Worm (Caenorhabditis elegans) whole organism, L4 larva: Measurements from ENCODE around the gene abhd-5.1.

Experiments used
- F37D6.2 ChIP-seq: sonication (generic microtip); optimal IDR thresholded peaks from 2 replicates; lab custom pipeline; 2016; ENCODE audit warnings: mild to moderate bottlenecking, missing genetic modification characterization, missing compliant biosample characterization
- R02D3.7 ChIP-seq: fragments of 150-350 bp; sonication (generic microtip); optimal IDR thresholded peaks from 3 replicates; lab custom pipeline; 2014; ENCODE audit warnings: missing biosample characterization, missing genetic modification characterization
- Y48G9A.11 ChIP-seq: fragments of 200-800 bp; sonication (Bioruptor generic); IDR thresholded peaks from 2 replicates; pipeline ENCODE4 v1.3.6; 2022; ENCODE audit warnings: missing genetic modification reagents, missing genetic modification characterization, missing compliant biosample characterization
- Y5F2A.4 ChIP-seq: fragments of 200-800 bp; sonication (Bioruptor generic); optimal IDR thresholded peaks from 2 replicates; lab custom pipeline; 2018; ENCODE audit warnings: mild to moderate bottlenecking, missing genetic modification characterization, missing compliant biosample characterization
- ZK337.2 ChIP-seq: fragments of 200-800 bp; sonication (Bioruptor generic); IDR thresholded peaks from 2 replicates; pipeline ENCODE4 v1.3.6; 2022; ENCODE audit warnings: missing genetic modification reagents, missing genetic modification characterization, missing compliant biosample characterization
- aha-1 ChIP-seq: fragments of 150-350 bp; peaks from one replicate; lab custom pipeline; 2014; ENCODE audit warnings: missing biosample characterization, missing genetic modification characterization
- ama-1 ChIP-seq: fragments of 150-350 bp; optimal IDR thresholded peaks from 2 replicates; lab custom pipeline; 2014; ENCODE audit warnings: inconsistent platforms, mixed read lengths
- arid-1 ChIP-seq: fragments of 200-800 bp; sonication (Bioruptor generic); conservative IDR thresholded peaks from 2 replicates; pipeline ENCODE4 v1.3.6; 2022; ENCODE audit warnings: missing genetic modification reagents, missing genetic modification characterization, missing compliant biosample characterization
- attf-4 ChIP-seq: sonication (generic microtip); optimal IDR thresholded peaks from 3 replicates; lab custom pipeline; 2017; ENCODE audit warnings: missing biosample characterization, missing genetic modification characterization
- cey-2 ChIP-seq: sonication (generic microtip); optimal IDR thresholded peaks from 3 replicates; lab custom pipeline; 2017; ENCODE audit warnings: missing genetic modification characterization, mild to moderate bottlenecking, missing compliant biosample characterization, antibody characterized with exemption, borderline replicate concordance; ENCODE audit not compliant: insufficient read depth
- ctbp-1 ChIP-seq: fragments of 200-800 bp; sonication (Bioruptor generic); IDR thresholded peaks from 2 replicates; pipeline ENCODE4 v1.3.6; 2022; ENCODE audit warnings: missing genetic modification reagents, missing genetic modification characterization, missing compliant biosample characterization
- dmd-8 ChIP-seq: fragments of 200-800 bp; sonication (Bioruptor generic); IDR thresholded peaks from 2 replicates; pipeline ENCODE4 v1.3.6; 2022; ENCODE audit warnings: missing genetic modification characterization, missing compliant biosample characterization
- dpl-1 ChIP-seq: fragments of 150-350 bp; optimal IDR thresholded peaks from 2 replicates; lab custom pipeline; 2014; ENCODE audit warnings: missing biosample characterization, missing genetic modification reagents, missing genetic modification characterization
- egl-27 ChIP-seq: sonication (generic microtip); optimal IDR thresholded peaks from 3 replicates; lab custom pipeline; 2017; ENCODE audit warnings: missing biosample characterization, missing genetic modification reagents, missing genetic modification characterization
- fkh-10 ChIP-seq: fragments of 150-350 bp; optimal IDR thresholded peaks from 2 replicates; lab custom pipeline; 2014; ENCODE audit warnings: missing biosample characterization, missing genetic modification reagents, missing genetic modification characterization
- fos-1 ChIP-seq: fragments of 150-350 bp; optimal IDR thresholded peaks from 2 replicates; lab custom pipeline; 2014; ENCODE audit warnings: missing biosample characterization, missing genetic modification characterization
- hif-1 ChIP-seq, 2 experiments: sonication (generic microtip); optimal IDR thresholded peaks; 2 replicates each; lab custom pipeline; 2016 to 2017; ENCODE audit warnings: missing compliant biosample characterization in 2 of 2, missing genetic modification characterization in 2 of 2, missing genetic modification reagents in 2 of 2, missing genotype in 2 of 2, mild to moderate bottlenecking in 1 of 2
- hlh-11 ChIP-seq: fragments of 200-800 bp; sonication (Bioruptor generic); optimal IDR thresholded peaks from 2 replicates; lab custom pipeline; 2018; ENCODE audit warnings: mild to moderate bottlenecking, missing genetic modification characterization, missing compliant biosample characterization
- hlh-30 ChIP-seq: sonication (generic microtip); optimal IDR thresholded peaks from 2 replicates; lab custom pipeline; 2017; ENCODE audit warnings: antibody characterized with exemption, mild to moderate bottlenecking, missing genetic modification characterization, missing compliant biosample characterization; ENCODE audit not compliant: insufficient read depth
- hmg-1.1 ChIP-seq: fragments of 200-800 bp; sonication (Bioruptor generic); IDR thresholded peaks from 2 replicates; pipeline ENCODE4 v1.3.6; 2022; ENCODE audit warnings: missing genetic modification reagents, missing genetic modification characterization, missing compliant biosample characterization
- jun-1 ChIP-seq: fragments of 150-350 bp; optimal IDR thresholded peaks from 2 replicates; lab custom pipeline; 2014; ENCODE audit warnings: missing biosample characterization, missing genetic modification reagents, missing genetic modification characterization
- lim-7 ChIP-seq: fragments of 200-800 bp; sonication (Bioruptor generic); IDR thresholded peaks from 2 replicates; pipeline ENCODE4 v1.3.6; 2022; ENCODE audit warnings: missing genetic modification characterization, missing compliant biosample characterization
- lin-13 ChIP-seq: fragments of 150-350 bp; optimal IDR thresholded peaks from 2 replicates; lab custom pipeline; 2014; ENCODE audit warnings: missing biosample characterization, missing genetic modification reagents, missing genetic modification characterization
- lin-38 ChIP-seq: fragments of 200-800 bp; sonication (Bioruptor generic); IDR thresholded peaks from 2 replicates; pipeline ENCODE4 v1.3.6; 2022; ENCODE audit warnings: missing genetic modification reagents, missing genetic modification characterization, missing compliant biosample characterization
- lsy-2 ChIP-seq, 2 experiments: fragments of 150-350 bp in 1 of 2; sonication (generic microtip) in 1 of 2; optimal IDR thresholded peaks; 2 replicates each; lab custom pipeline; 2014 to 2017; ENCODE audit warnings: missing biosample characterization in 2 of 2, missing genetic modification characterization in 2 of 2
- mdt-29 ChIP-seq: fragments of 200-800 bp; sonication (Bioruptor generic); IDR thresholded peaks from 2 replicates; pipeline ENCODE4 v1.3.6; 2022; ENCODE audit warnings: missing genetic modification reagents, missing genetic modification characterization, missing compliant biosample characterization
- mep-1 ChIP-seq: fragments of 150-350 bp; sonication (generic microtip); optimal IDR thresholded peaks from 3 replicates; lab custom pipeline; 2014; ENCODE audit warnings: missing biosample characterization, missing genetic modification characterization
- mes-2 ChIP-seq: sonication (generic microtip); optimal IDR thresholded peaks from 2 replicates; lab custom pipeline; 2016; ENCODE audit warnings: missing genotype, mild to moderate bottlenecking, missing genetic modification characterization, missing compliant biosample characterization; ENCODE audit not compliant: poor library complexity, severe bottlenecking
- mxl-2 ChIP-seq: fragments of 200-800 bp; sonication (Bioruptor generic); conservative IDR thresholded peaks from 2 replicates; pipeline ENCODE4 v1.3.6; 2022; ENCODE audit warnings: missing genetic modification reagents, missing genetic modification characterization, missing compliant biosample characterization
- mxl-3 ChIP-seq: fragments of 200-800 bp; sonication (Bioruptor generic); optimal IDR thresholded peaks from 2 replicates; lab custom pipeline; 2018; ENCODE audit warnings: mild to moderate bottlenecking, missing genetic modification characterization, missing compliant biosample characterization
- nhr-10 ChIP-seq: fragments of 150-350 bp; optimal IDR thresholded peaks from 2 replicates; lab custom pipeline; 2014; ENCODE audit warnings: missing biosample characterization, missing genetic modification characterization
- nhr-11 ChIP-seq: fragments of 150-350 bp; optimal IDR thresholded peaks from 2 replicates; lab custom pipeline; 2014; ENCODE audit warnings: missing biosample characterization, missing genetic modification characterization
- nhr-28 ChIP-seq: fragments of 150-350 bp; optimal IDR thresholded peaks from 2 replicates; lab custom pipeline; 2014; ENCODE audit warnings: missing biosample characterization, missing genetic modification characterization
- nhr-41 ChIP-seq: fragments of 200-800 bp; sonication (Bioruptor generic); IDR thresholded peaks from 2 replicates; pipeline ENCODE4 v1.3.6; 2022; ENCODE audit warnings: missing genetic modification reagents, missing genetic modification characterization, missing compliant biosample characterization
- nhr-77 ChIP-seq: fragments of 150-350 bp; optimal IDR thresholded peaks from 2 replicates; lab custom pipeline; 2014; ENCODE audit warnings: missing biosample characterization, missing genetic modification characterization
- rbr-2 ChIP-seq: sonication (generic microtip); optimal IDR thresholded peaks from 2 replicates; lab custom pipeline; 2016; ENCODE audit warnings: missing genotype, missing genetic modification characterization, missing compliant biosample characterization
- saeg-2 ChIP-seq: fragments of 200-800 bp; sonication (Bioruptor generic); IDR thresholded peaks from 2 replicates; pipeline ENCODE4 v1.3.6; 2022; ENCODE audit warnings: missing genetic modification reagents, missing genetic modification characterization, missing compliant biosample characterization
- sdz-12 ChIP-seq: fragments of 200-800 bp; sonication (Bioruptor generic); optimal IDR thresholded peaks from 2 replicates; lab custom pipeline; 2018; ENCODE audit warnings: mild to moderate bottlenecking, missing genetic modification characterization, missing compliant biosample characterization
- set-16 ChIP-seq: fragments of 200-800 bp; sonication (Bioruptor generic); IDR thresholded peaks from 2 replicates; pipeline ENCODE4 v1.3.6; 2022; ENCODE audit warnings: missing genetic modification reagents, missing genetic modification characterization, missing compliant biosample characterization
- tag-97 ChIP-seq: fragments of 200-800 bp; sonication (Bioruptor generic); IDR thresholded peaks from 2 replicates; pipeline ENCODE4 v1.3.6; 2022; ENCODE audit warnings: missing genetic modification characterization, missing compliant biosample characterization
- tra-1 ChIP-seq: fragments of 200-800 bp; sonication (Bioruptor generic); IDR thresholded peaks from 2 replicates; pipeline ENCODE4 v1.3.6; 2022; ENCODE audit warnings: missing genetic modification reagents, missing genetic modification characterization, missing compliant biosample characterization
- unc-62 ChIP-seq, 3 experiments: fragments of 150-350 bp in 1 of 3; sonication (generic microtip); optimal IDR thresholded peaks in 2 of 3; peaks in 1 of 3; 1 replicate in 1 of 3; 2 replicates in 2 of 3; lab custom pipeline; 2014 to 2017; ENCODE audit warnings: missing biosample characterization in 3 of 3, missing genetic modification characterization in 3 of 3, missing genetic modification reagents in 3 of 3, missing genotype in 1 of 3
- vab-7 ChIP-seq: fragments of 200-800 bp; sonication (Bioruptor generic); IDR thresholded peaks from 2 replicates; pipeline ENCODE4 v1.3.6; 2022; ENCODE audit warnings: missing genetic modification reagents, missing genetic modification characterization, missing compliant biosample characterization
- zfp-2 ChIP-seq: sonication (generic microtip); optimal IDR thresholded peaks from 2 replicates; lab custom pipeline; 2016; ENCODE audit warnings: mild to moderate bottlenecking, missing genetic modification characterization, missing compliant biosample characterization
- zip-2 ChIP-seq: fragments of 150-350 bp; optimal IDR thresholded peaks from 2 replicates; lab custom pipeline; 2014; ENCODE audit warnings: missing biosample characterization, missing genetic modification characterization
- ztf-11 ChIP-seq: fragments of 150-350 bp; optimal IDR thresholded peaks from 2 replicates; lab custom pipeline; 2014; ENCODE audit warnings: missing biosample characterization, missing genetic modification characterization

abhd-5.1 gene

ce11 chrV:4806859-4807258 lies 40.6 kb upstream of the abhd-5.1 start:
- TF ChIP-seq hlh-30 (tag; lab: Kevin White, UChicago) (peak; percentile 50), dmd-8 (no peak), nhr-28 (tag; lab: Kevin White, UChicago) (peak; percentile 67), mxl-3 (peak; percentile 9), fkh-10 (GFP tag; lab: Kevin White, UChicago) (no peak)
- TF ChIP-seq, all 104 proteins: peak for 3

- no peak for TF ChIP-seq egl-27 (tag; lab: Kevin White, UChicago)
- no peak for TF ChIP-seq mxl-2
- TF ChIP-seq rbr-2 (tag; lab: Kevin White, UChicago) = peak; percentile 54
- TF ChIP-seq tra-1 (GFP tag; lab: Robert Waterston, UW) = no peak
- peak; percentile 62 for TF ChIP-seq mes-2 (tag; lab: Kevin White, UChicago)
- TF ChIP-seq R02D3.7 (tag; lab: Kevin White, UChicago) = no peak
- TF ChIP-seq nhr-10 (tag; lab: Kevin White, UChicago) = no peak
- no peak for TF ChIP-seq F37D6.2 (tag; lab: Kevin White, UChicago)
- TF ChIP-seq ZK337.2 (GFP tag; lab: Robert Waterston, UW) = no peak
- TF ChIP-seq cey-2 (tag; lab: Kevin White, UChicago) = no peak
- TF ChIP-seq jun-1 (tag; lab: Kevin White, UChicago) = no peak
- TF ChIP-seq lin-13 (GFP tag; lab: Kevin White, UChicago) = no peak
- TF ChIP-seq tag-97 (GFP tag; lab: Robert Waterston, UW) = no peak
- peak; percentile 99 for TF ChIP-seq aha-1 (tag; lab: Kevin White, UChicago)
- no peak for TF ChIP-seq arid-1 (GFP tag; lab: Robert Waterston, UW)
- peak; percentile 43 for TF ChIP-seq mep-1 (tag; lab: Kevin White, UChicago)
- TF ChIP-seq attf-4 (tag; lab: Kevin White, UChicago) = no peak
- TF ChIP-seq lin-38 (GFP tag; lab: Robert Waterston, UW) = peak; percentile 60
- no peak for TF ChIP-seq vab-7
- no peak for TF ChIP-seq zip-2 (tag; lab: Kevin White, UChicago)
- TF ChIP-seq zfp-2 (tag; lab: Kevin White, UChicago) = no peak
- TF ChIP-seq saeg-2 (GFP tag; lab: Robert Waterston, UW) = no peak
- TF ChIP-seq set-16 (GFP tag; lab: Robert Waterston, UW) = peak; percentile 73
- no peak for TF ChIP-seq nhr-41 (GFP tag; lab: Robert Waterston, UW)
- TF ChIP-seq ctbp-1 (GFP tag; lab: Robert Waterston, UW) = 0 out of 2 replicates have a peak, but pooled peaks have one; percentile 17
- TF ChIP-seq Y5F2A.4 (GFP tag; lab: Kevin White, UChicago) = no peak
- TF ChIP-seq hlh-11 (tag; lab: Kevin White, UChicago) = peak; percentile 66
- TF ChIP-seq unc-62 (GFP tag; optimal IDR thresholded peaks at IDR 0.05 in 1 of 2; lab: Kevin White, UChicago) = peak in 1 of 2 experiments; percentile 94
- TF ChIP-seq unc-62 (tag; optimal IDR thresholded peaks at IDR 0.05; lab: Kevin White, UChicago) = no peak
- peak; percentile 39 for TF ChIP-seq hlh-30 (tag; lab: Kevin White, UChicago)
- TF ChIP-seq hmg-1.1 = peak; percentile 37
- TF ChIP-seq nhr-77 (tag; lab: Kevin White, UChicago) = no peak
- no peak for TF ChIP-seq nhr-28 (tag; lab: Kevin White, UChicago)
- TF ChIP-seq Y48G9A.11 = no peak
- TF ChIP-seq fos-1 = no peak
- TF ChIP-seq ama-1 (lab: Kevin White, UChicago) = no peak
- TF ChIP-seq mdt-29 (GFP tag; lab: Robert Waterston, UW) = no peak
- no peak for TF ChIP-seq sdz-12
- peak; percentile 31 for TF ChIP-seq dpl-1 (GFP tag; lab: Kevin White, UChicago)
- TF ChIP-seq nhr-11 = peak; percentile 7
- TF ChIP-seq ztf-11 (tag; lab: Kevin White, UChicago) = no peak
- TF ChIP-seq lim-7 (GFP tag; lab: Robert Waterston, UW) = no peak
- TF ChIP-seq hif-1 (tag; optimal IDR thresholded peaks at IDR 0.05; lab: Kevin White, UChicago) = peak in 1 of 2 experiments; percentile 4
- TF ChIP-seq lsy-2 (tag; optimal IDR thresholded peaks at IDR 0.05; lab: Kevin White, UChicago) = peak in 1 of 2 experiments; percentile 20
These were observed 36.8 kb upstream of the abhd-5.1 start for ce11 chrV:4810653-4811052.
